Worm (Caenorhabditis elegans) whole organism, L4 larva: ENCODE measurements around the gene ZK228.1.

ENCODE experiments used
- aly-2 ChIP-seq: sonication (generic microtip); optimal IDR thresholded peaks from 2 replicates; lab custom pipeline; 2018; ENCODE audit warnings: missing biosample characterization, missing genetic modification characterization
- mes-2 ChIP-seq: sonication (generic microtip); optimal IDR thresholded peaks from 2 replicates; lab custom pipeline; 2016; ENCODE audit warnings: missing genotype, mild to moderate bottlenecking, missing genetic modification characterization, missing compliant biosample characterization; ENCODE audit not compliant: poor library complexity, severe bottlenecking
- skn-1 ChIP-seq: fragments of 150-350 bp; optimal IDR thresholded peaks from 2 replicates; lab custom pipeline; 2014; ENCODE audit warnings: missing biosample characterization, missing genetic modification characterization

- TF ChIP-seq skn-1 (tag; lab: Kevin White, UChicago) (no peak), mes-2 (tag; lab: Kevin White, UChicago) (no peak), aly-2 (tag; lab: Kevin White, UChicago) (no peak)
These were observed 31.9 kb downstream of the ZK228.1 start, which contains the start of gene srh-179 for ce11 chrV:18476090-18476489.
